Fruit fly (Drosophila melanogaster): ENCODE results near the gene Alp1.

The Alp1 gene

dm6 chr3L:21400206-21400605 is 44.4 kb downstream of the Alp1 start:
- TF ChIP-seq CG6791 (GFP tag; IDR thresholded peaks at IDR 0.05; ENCODE audit: partially characterized antibody) = no peak
- peak; percentile 21 for TF ChIP-seq Ets65A (GFP tag)
- peak; percentile 80 for TF ChIP-seq sug (tag; optimal IDR thresholded peaks at IDR 0.05)
- 0 out of 4 replicates have a peak, but pooled peaks have one; percentile 47 for TF ChIP-seq chinmo (GFP tag; IDR thresholded peaks at IDR 0.05; ENCODE audit: partially characterized antibody)
- no peak for TF ChIP-seq Side (GFP tag; optimal IDR thresholded peaks at IDR 0.05)
- TF ChIP-seq wdn (GFP tag; IDR thresholded peaks at IDR 0.05) = no peak
- TF ChIP-seq grn (GFP tag; optimal IDR thresholded peaks at IDR 0.05) = peak; percentile 56
- TF ChIP-seq sens (GFP tag) = peak; percentile 28
- TF ChIP-seq dmrt11E (tag; optimal IDR thresholded peaks at IDR 0.05) = no peak
- TF ChIP-seq Deaf1 (tag; optimal IDR thresholded peaks at IDR 0.05) = peak; percentile 15
- TF ChIP-seq NC2β (GFP tag; optimal IDR thresholded peaks at IDR 0.05) = no peak
- TF ChIP-seq GATAe (GFP tag; conservative IDR thresholded peaks at IDR 0.05) = peak; percentile 56
- peak; percentile 11 for TF ChIP-seq Abd-B (GFP tag; optimal IDR thresholded peaks at IDR 0.05)
- TF ChIP-seq sd (tag; optimal IDR thresholded peaks at IDR 0.05) = peak; percentile 32
- TF ChIP-seq Scr (GFP tag; IDR thresholded peaks at IDR 0.05; ENCODE audit: partially characterized antibody) = no peak
- TF ChIP-seq zf30C (GFP tag; optimal IDR thresholded peaks at IDR 0.05) = no peak
- no peak for TF ChIP-seq hbn (GFP tag; IDR thresholded peaks at IDR 0.05; ENCODE audit: partially characterized antibody)
- no peak for TF ChIP-seq ewg (GFP tag; optimal IDR thresholded peaks at IDR 0.05)
- TF ChIP-seq CG11504 (tag; optimal IDR thresholded peaks at IDR 0.05) = peak; percentile 21
- peak; percentile 12 for TF ChIP-seq Sox102F (GFP tag; optimal IDR thresholded peaks at IDR 0.05)
- 0 out of 2 replicates have a peak, but pooled peaks have one; percentile 10 for TF ChIP-seq slbo (GFP tag; IDR thresholded peaks at IDR 0.05)
- 0 out of 2 replicates have a peak, but pooled peaks have one; percentile 27 for TF ChIP-seq CG14441 (GFP tag; IDR thresholded peaks at IDR 0.05)
- no peak for TF ChIP-seq CG2889 (GFP tag; IDR thresholded peaks at IDR 0.05)
- peak; percentile 23 for TF ChIP-seq exex (tag; optimal IDR thresholded peaks at IDR 0.05)
- 0 out of 2 replicates have a peak, but pooled peaks have one; percentile 10 for TF ChIP-seq Atf6 (GFP tag; IDR thresholded peaks at IDR 0.05)
- TF ChIP-seq CG17612 (GFP tag; IDR thresholded peaks at IDR 0.05) = no peak
- TF ChIP-seq CG9932 (GFP tag; IDR thresholded peaks at IDR 0.05) = peak; percentile 31; the same call in 1 of the 2 replicates

dm6 chr3L:21398156-21398555 is 46.5 kb downstream of the Alp1 start:
- TF ChIP-seq CG7372 (GFP tag; IDR thresholded peaks at IDR 0.05) (no peak), psq (GFP tag; optimal IDR thresholded peaks at IDR 0.05) (no peak), sd (tag; optimal IDR thresholded peaks at IDR 0.05) (peak; percentile 22)

All from whole organism, embryonic.